Worm (Caenorhabditis elegans) whole organism, dauer: ENCODE results near the gene C16C8.10.
"Not testable (repeated sequence)": the region's sequence is repeated elsewhere in the genome, so short reads cannot be mapped to it uniquely, and the experiment has no call there.

Source experiments
- unc-62 ChIP-seq: sonication (generic microtip); optimal IDR thresholded peaks from 2 replicates; lab custom pipeline; 2017; ENCODE audit warnings: missing biosample characterization, missing genetic modification reagents, missing genetic modification characterization

Gene C16C8.10

ce11 chrII:3464580-3464979, at the start of gene C16C8.10:
Gene C16C8.10, minus strand, starts transcription at chrII:3464680.
- not testable (repeated sequence) for TF ChIP-seq unc-62 (GFP tag; lab: Kevin White, UChicago)

- TF ChIP-seq unc-62 (GFP tag; lab: Kevin White, UChicago): no peak
Observed at ce11 chrII:3512240-3512639, 47.8 kb upstream of the C16C8.10 start, which contains the start of gene Y49F6B.19. Gene Y49F6B.19, minus strand, starts transcription at chrII:3512340.

ce11 chrII:3504717-3505116, 40.2 kb upstream of the C16C8.10 start, which contains the start of gene cyh-1:
Gene cyh-1, plus strand, starts transcription at chrII:3505017.
- TF ChIP-seq unc-62 (GFP tag; lab: Kevin White, UChicago): no peak

ce11 chrII:3502520-3503323, 38.2 kb upstream of the C16C8.10 start, which contains the start of the genes col-71 and Y49F6B.2:
Gene col-71, minus strand, starts transcription at chrII:3502570.
Gene Y49F6B.2, plus strand, starts transcription at chrII:3502968.
- TF ChIP-seq unc-62 (GFP tag; lab: Kevin White, UChicago): no peak

DNA sequence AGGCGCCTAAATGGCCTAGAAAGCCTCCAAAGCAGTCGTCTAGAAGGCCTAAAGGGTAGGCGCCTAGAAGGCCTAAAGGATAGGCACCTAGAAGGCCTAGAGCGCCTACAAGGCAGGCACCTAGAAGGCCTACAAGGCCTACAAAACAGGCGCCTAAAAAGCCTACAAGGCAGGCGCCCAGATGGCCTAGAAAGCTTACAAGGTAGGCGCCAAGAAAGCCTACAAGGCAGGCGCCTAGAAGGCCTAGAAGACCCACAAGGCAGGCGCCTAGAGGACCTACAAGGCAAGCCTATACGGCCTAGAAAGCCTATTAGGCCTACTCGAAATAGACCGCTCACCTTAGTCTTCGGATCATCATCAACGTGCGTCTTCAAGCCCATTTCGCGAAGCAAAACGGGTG, 37.5 kb upstream of the C16C8.10 start:
- no peak for TF ChIP-seq unc-62 (GFP tag; lab: Kevin White, UChicago)

DNA sequence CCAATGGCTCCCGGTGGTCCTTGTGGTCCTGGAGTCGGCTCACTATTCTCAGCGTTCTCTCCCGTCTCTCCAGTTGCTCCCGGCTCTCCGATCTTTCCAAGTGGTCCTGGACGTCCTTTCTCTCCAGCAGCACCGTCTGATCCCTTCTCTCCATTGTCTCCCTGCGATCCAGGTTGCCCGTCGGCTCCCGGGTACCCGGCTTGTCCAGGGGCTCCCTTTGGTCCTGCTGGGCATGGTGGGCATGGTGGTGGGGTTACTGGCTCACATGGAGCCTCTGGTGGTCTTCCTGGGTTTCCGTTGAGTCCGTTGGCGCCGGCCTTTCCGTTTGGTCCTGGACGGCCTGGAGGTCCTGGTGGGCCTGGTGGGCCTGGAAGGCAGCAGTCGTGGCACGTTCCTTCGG, 35.9 kb upstream of the C16C8.10 start:
- no peak for TF ChIP-seq unc-62 (GFP tag; lab: Kevin White, UChicago)

DNA sequence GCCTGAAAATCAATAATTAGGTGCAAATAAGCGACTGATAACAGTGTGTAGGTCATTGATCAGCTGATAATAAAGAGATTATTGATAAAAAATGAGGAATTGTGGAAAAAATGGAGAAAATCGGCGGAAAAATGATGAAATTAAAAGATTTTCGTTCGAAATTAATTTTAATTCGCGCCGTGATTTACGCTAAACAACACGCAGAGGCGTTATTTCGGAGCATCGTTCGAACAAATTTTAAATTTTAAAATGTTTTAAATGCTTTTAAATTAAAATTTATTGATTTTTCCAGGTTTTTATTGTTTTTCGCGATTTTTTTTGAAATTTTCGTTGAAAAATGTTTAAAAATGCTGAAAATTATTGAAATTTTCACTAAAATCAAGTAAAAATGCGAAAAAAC, 34.9 kb upstream of the C16C8.10 start, which contains the start of gene Y49F6B.9:
Gene Y49F6B.9 (minus strand): TSS at position 2 of the 400 bp plus-strand sequence.
- TF ChIP-seq unc-62 (GFP tag; lab: Kevin White, UChicago): no peak

ce11 chrII:3490797-3491196, 26.3 kb upstream of the C16C8.10 start, which contains the start of gene fbxb-112:
Gene fbxb-112, plus strand, starts transcription at chrII:3491097.
- TF ChIP-seq unc-62 (GFP tag; lab: Kevin White, UChicago): not testable (repeated sequence)

ce11 chrII:3482231-3482630, 17.8 kb upstream of the C16C8.10 start, which contains the start of gene smu-2:
Gene smu-2, plus strand, starts transcription at chrII:3482408.
- TF ChIP-seq unc-62 (GFP tag; lab: Kevin White, UChicago): no peak

DNA sequence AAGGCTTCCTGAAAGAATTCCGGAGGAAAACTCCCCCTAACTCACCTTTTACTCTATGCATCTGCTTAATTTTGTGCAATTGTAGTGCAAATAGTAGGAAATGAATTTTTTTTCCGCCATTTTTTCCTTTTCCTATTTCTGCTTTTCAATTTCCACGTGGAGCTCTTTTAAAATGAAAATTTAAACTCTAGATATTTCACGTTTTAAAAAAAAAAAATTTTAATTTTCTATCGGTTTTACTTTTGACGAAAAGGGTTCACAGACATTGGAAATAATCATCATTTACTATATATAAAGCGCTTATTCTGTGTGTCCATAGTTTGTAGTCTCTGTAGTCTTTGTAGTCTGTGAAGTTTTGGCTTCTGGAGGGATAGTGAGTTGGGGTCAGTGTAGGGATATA, 17.1 kb upstream of the C16C8.10 start, which contains the start of gene Y49F6B.8:
Gene Y49F6B.8 (minus strand): TSS at position 101 of the 400 bp plus-strand sequence.
- no peak for TF ChIP-seq unc-62 (GFP tag; lab: Kevin White, UChicago)

DNA sequence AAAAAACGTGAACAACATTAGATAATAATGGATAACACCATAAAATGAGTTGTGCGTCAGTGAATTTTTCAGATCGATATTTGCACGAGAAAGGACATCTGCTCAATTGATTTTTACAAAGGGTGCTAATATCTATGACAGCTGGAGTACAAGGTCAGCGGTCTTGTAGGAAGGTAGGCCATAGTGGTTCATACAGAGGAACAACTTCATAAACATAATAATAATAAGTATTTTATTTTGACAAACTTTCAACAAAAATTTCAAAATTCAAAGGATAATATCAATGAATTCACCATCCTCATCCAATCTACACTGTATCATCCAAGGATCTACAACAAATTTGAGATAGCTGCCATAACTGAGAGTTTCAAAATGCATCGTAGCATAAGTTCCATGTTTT, 12.7 kb upstream of the C16C8.10 start, which contains the start of gene fbxb-104:
Gene fbxb-104 (minus strand): TSS at position 101 of the 400 bp plus-strand sequence.
- TF ChIP-seq unc-62 (GFP tag; lab: Kevin White, UChicago): no peak

- TF ChIP-seq unc-62 (GFP tag; lab: Kevin White, UChicago): no peak
Observed at ce11 chrII:3476536-3476935, 12.1 kb upstream of the C16C8.10 start.

ce11 chrII:3473744-3474143, 9.3 kb upstream of the C16C8.10 start, which contains the start of gene sdz-32:
Gene sdz-32, plus strand, starts transcription at chrII:3474044.
- no peak for TF ChIP-seq unc-62 (GFP tag; lab: Kevin White, UChicago)

- no peak for TF ChIP-seq unc-62 (GFP tag; lab: Kevin White, UChicago)
Observed at ce11 chrII:3472817-3473216, 8.3 kb upstream of the C16C8.10 start, which contains the start of gene Y49F6B.6. Gene Y49F6B.6, plus strand, starts transcription at chrII:3473117.

DNA sequence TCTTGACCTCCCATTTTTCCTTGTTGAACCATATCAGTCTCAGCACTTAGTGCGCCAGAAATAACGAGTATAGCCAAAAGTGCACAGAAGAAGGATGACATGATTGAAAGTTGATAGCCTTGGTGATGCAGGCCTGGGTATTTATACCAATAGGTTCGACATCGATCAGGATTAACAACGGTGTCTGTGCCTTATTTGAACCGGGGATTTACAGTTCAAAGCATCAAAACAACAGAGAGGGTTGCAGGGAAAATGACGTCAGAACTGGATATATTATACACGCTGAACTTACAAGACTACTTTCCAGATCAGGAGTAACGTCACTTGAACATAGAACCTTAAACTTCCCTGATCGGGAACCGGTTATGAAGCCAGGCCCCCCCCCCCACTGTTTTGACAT, 7.8 kb upstream of the C16C8.10 start, which contains the start of gene Y49F6B.12:
Gene Y49F6B.12 (minus strand): TSS at position 101 of the 400 bp plus-strand sequence.
- no peak for TF ChIP-seq unc-62 (GFP tag; lab: Kevin White, UChicago)

ce11 chrII:3471603-3472002, 7.1 kb upstream of the C16C8.10 start, which contains the start of gene Y49F6B.13:
Gene Y49F6B.13, minus strand, starts transcription at chrII:3471703.
- no peak for TF ChIP-seq unc-62 (GFP tag; lab: Kevin White, UChicago)
